Worm (Caenorhabditis elegans) whole organism, L4 larva: ENCODE results near the gene ceh-16.
A peak's percentile ranks its signal among the peaks of the same experiment; 100 is the strongest.

Source experiments
- D1046.2 ChIP-seq: fragments of 200-800 bp; sonication (Bioruptor generic); IDR thresholded peaks from 2 replicates; pipeline ENCODE4 v1.3.6; 2022; ENCODE audit warnings: missing genetic modification characterization, missing compliant biosample characterization
- F10B5.3 ChIP-seq: sonication (generic microtip); optimal IDR thresholded peaks from 2 replicates; lab custom pipeline; 2016; ENCODE audit warnings: mild to moderate bottlenecking, missing genetic modification characterization, missing compliant biosample characterization
- F26F4.8 ChIP-seq: fragments of 200-800 bp; sonication (Bioruptor generic); conservative IDR thresholded peaks from 2 replicates; pipeline ENCODE4 v1.3.6; 2022; ENCODE audit warnings: missing genetic modification characterization, missing compliant biosample characterization
- F44E2.7 ChIP-seq: fragments of 200-800 bp; sonication (Bioruptor generic); IDR thresholded peaks from 2 replicates; pipeline ENCODE4 v2.1.2; 2022; ENCODE audit warnings: missing genetic modification characterization, missing compliant biosample characterization
- F49E8.2 ChIP-seq: sonication (generic microtip); optimal IDR thresholded peaks from 2 replicates; lab custom pipeline; 2016; ENCODE audit warnings: missing compliant biosample characterization, mild to moderate bottlenecking, missing genetic modification characterization, borderline replicate concordance
- Y5F2A.4 ChIP-seq: fragments of 200-800 bp; sonication (Bioruptor generic); optimal IDR thresholded peaks from 2 replicates; lab custom pipeline; 2018; ENCODE audit warnings: mild to moderate bottlenecking, missing genetic modification characterization, missing compliant biosample characterization
- ZK546.5 ChIP-seq, 2 experiments: sonication (generic microtip); optimal IDR thresholded peaks; 2 replicates each; lab custom pipeline; 2017; ENCODE audit warnings: missing biosample characterization in 2 of 2, missing genetic modification characterization in 2 of 2
- aha-1 ChIP-seq: fragments of 150-350 bp; peaks from one replicate; lab custom pipeline; 2014; ENCODE audit warnings: missing biosample characterization, missing genetic modification characterization
- aly-2 ChIP-seq: sonication (generic microtip); optimal IDR thresholded peaks from 2 replicates; lab custom pipeline; 2018; ENCODE audit warnings: missing biosample characterization, missing genetic modification characterization
- ceh-20 ChIP-seq: fragments of 200-800 bp; sonication (Bioruptor generic); IDR thresholded peaks from 2 replicates; pipeline ENCODE4 v1.3.6; 2022; ENCODE audit warnings: missing genetic modification reagents, missing genetic modification characterization, missing compliant biosample characterization
- ctbp-1 ChIP-seq: fragments of 200-800 bp; sonication (Bioruptor generic); IDR thresholded peaks from 2 replicates; pipeline ENCODE4 v1.3.6; 2022; ENCODE audit warnings: missing genetic modification reagents, missing genetic modification characterization, missing compliant biosample characterization
- daf-12 ChIP-seq: fragments of 150-350 bp; optimal IDR thresholded peaks from 2 replicates; lab custom pipeline; 2014; ENCODE audit warnings: missing biosample characterization, missing genetic modification reagents, missing genetic modification characterization
- daf-16 ChIP-seq, 3 experiments: sonication (generic microtip); optimal IDR thresholded peaks; 2 replicates each; lab custom pipeline; 2016 to 2017; ENCODE audit warnings: missing genetic modification characterization in 3 of 3, missing genetic modification reagents in 3 of 3, mild to moderate bottlenecking in 2 of 3, missing compliant biosample characterization in 2 of 3, missing biosample characterization in 1 of 3, moderate library complexity in 1 of 3
- dmd-6 ChIP-seq: fragments of 200-800 bp; sonication (Bioruptor generic); IDR thresholded peaks from 2 replicates; pipeline ENCODE4 v1.3.6; 2022; ENCODE audit warnings: missing genetic modification reagents, missing genetic modification characterization, missing compliant biosample characterization
- dmd-8 ChIP-seq: fragments of 200-800 bp; sonication (Bioruptor generic); IDR thresholded peaks from 2 replicates; pipeline ENCODE4 v1.3.6; 2022; ENCODE audit warnings: missing genetic modification characterization, missing compliant biosample characterization
- dpl-1 ChIP-seq: fragments of 150-350 bp; optimal IDR thresholded peaks from 2 replicates; lab custom pipeline; 2014; ENCODE audit warnings: missing biosample characterization, missing genetic modification reagents, missing genetic modification characterization
- egl-43 ChIP-seq: fragments of 200-800 bp; sonication (Bioruptor generic); IDR thresholded peaks from 2 replicates; pipeline ENCODE4 v1.3.6; 2022; ENCODE audit warnings: missing genetic modification reagents, missing genetic modification characterization, missing compliant biosample characterization
- fkh-10 ChIP-seq: fragments of 150-350 bp; optimal IDR thresholded peaks from 2 replicates; lab custom pipeline; 2014; ENCODE audit warnings: missing biosample characterization, missing genetic modification reagents, missing genetic modification characterization
- fos-1 ChIP-seq: fragments of 150-350 bp; optimal IDR thresholded peaks from 2 replicates; lab custom pipeline; 2014; ENCODE audit warnings: missing biosample characterization, missing genetic modification characterization
- hif-1 ChIP-seq, 2 experiments: sonication (generic microtip); optimal IDR thresholded peaks; 2 replicates each; lab custom pipeline; 2016 to 2017; ENCODE audit warnings: missing compliant biosample characterization in 2 of 2, missing genetic modification characterization in 2 of 2, missing genetic modification reagents in 2 of 2, missing genotype in 2 of 2, mild to moderate bottlenecking in 1 of 2
- hlh-11 ChIP-seq: fragments of 200-800 bp; sonication (Bioruptor generic); optimal IDR thresholded peaks from 2 replicates; lab custom pipeline; 2018; ENCODE audit warnings: mild to moderate bottlenecking, missing genetic modification characterization, missing compliant biosample characterization
- jun-1 ChIP-seq: fragments of 150-350 bp; optimal IDR thresholded peaks from 2 replicates; lab custom pipeline; 2014; ENCODE audit warnings: missing biosample characterization, missing genetic modification reagents, missing genetic modification characterization
- lin-29 ChIP-seq: fragments of 200-800 bp; sonication (Bioruptor generic); IDR thresholded peaks from 2 replicates; pipeline ENCODE4 v1.3.6; 2022; ENCODE audit warnings: missing genetic modification reagents, missing genetic modification characterization, missing compliant biosample characterization
- madf-5 ChIP-seq, 2 experiments: fragments of 200-800 bp; sonication (Bioruptor generic); IDR thresholded peaks; 2 replicates each; pipeline ENCODE4 v1.3.6; 2022; ENCODE audit warnings: missing compliant biosample characterization in 2 of 2, missing genetic modification characterization in 2 of 2
- madf-9 ChIP-seq: fragments of 200-800 bp; sonication (Bioruptor generic); conservative IDR thresholded peaks from 2 replicates; pipeline ENCODE4 v1.3.6; 2022; ENCODE audit warnings: missing genetic modification reagents, missing genetic modification characterization, missing compliant biosample characterization
- mxl-2 ChIP-seq: fragments of 200-800 bp; sonication (Bioruptor generic); conservative IDR thresholded peaks from 2 replicates; pipeline ENCODE4 v1.3.6; 2022; ENCODE audit warnings: missing genetic modification reagents, missing genetic modification characterization, missing compliant biosample characterization
- mxl-3 ChIP-seq: fragments of 200-800 bp; sonication (Bioruptor generic); optimal IDR thresholded peaks from 2 replicates; lab custom pipeline; 2018; ENCODE audit warnings: mild to moderate bottlenecking, missing genetic modification characterization, missing compliant biosample characterization
- nhr-10 ChIP-seq: fragments of 150-350 bp; optimal IDR thresholded peaks from 2 replicates; lab custom pipeline; 2014; ENCODE audit warnings: missing biosample characterization, missing genetic modification characterization
- nhr-111 ChIP-seq: fragments of 200-800 bp; sonication (Bioruptor generic); optimal IDR thresholded peaks from 2 replicates; lab custom pipeline; 2018; ENCODE audit warnings: mild to moderate bottlenecking, missing genetic modification characterization, missing compliant biosample characterization
- nhr-237 ChIP-seq: sonication (generic microtip); optimal IDR thresholded peaks from 2 replicates; lab custom pipeline; 2017; ENCODE audit warnings: missing biosample characterization, missing genetic modification characterization
- nhr-25 ChIP-seq: sonication (generic microtip); optimal IDR thresholded peaks from 2 replicates; lab custom pipeline; 2017; ENCODE audit warnings: missing genetic modification characterization, mild to moderate bottlenecking, missing compliant biosample characterization, antibody characterized with exemption, moderate library complexity, borderline replicate concordance; ENCODE audit not compliant: insufficient read depth
- nhr-28 ChIP-seq: fragments of 150-350 bp; optimal IDR thresholded peaks from 2 replicates; lab custom pipeline; 2014; ENCODE audit warnings: missing biosample characterization, missing genetic modification characterization
- nhr-41 ChIP-seq: fragments of 200-800 bp; sonication (Bioruptor generic); IDR thresholded peaks from 2 replicates; pipeline ENCODE4 v1.3.6; 2022; ENCODE audit warnings: missing genetic modification reagents, missing genetic modification characterization, missing compliant biosample characterization
- php-3 ChIP-seq: fragments of 200-800 bp; sonication (Bioruptor generic); IDR thresholded peaks from 2 replicates; pipeline ENCODE4 v1.3.6; 2022; ENCODE audit warnings: missing genetic modification reagents, missing genetic modification characterization, missing compliant biosample characterization
- pqm-1 ChIP-seq: sonication (generic microtip); optimal IDR thresholded peaks from 2 replicates; lab custom pipeline; 2017; ENCODE audit warnings: missing biosample characterization, missing genetic modification characterization
- saeg-2 ChIP-seq: fragments of 200-800 bp; sonication (Bioruptor generic); IDR thresholded peaks from 2 replicates; pipeline ENCODE4 v1.3.6; 2022; ENCODE audit warnings: missing genetic modification reagents, missing genetic modification characterization, missing compliant biosample characterization
- sdz-12 ChIP-seq: fragments of 200-800 bp; sonication (Bioruptor generic); optimal IDR thresholded peaks from 2 replicates; lab custom pipeline; 2018; ENCODE audit warnings: mild to moderate bottlenecking, missing genetic modification characterization, missing compliant biosample characterization
- snpc-4 ChIP-seq: fragments of 150-350 bp; optimal IDR thresholded peaks from 2 replicates; lab custom pipeline; 2014; ENCODE audit warnings: missing biosample characterization, missing genetic modification characterization
- spr-3 ChIP-seq: fragments of 200-800 bp; sonication (Bioruptor generic); optimal IDR thresholded peaks from 2 replicates; lab custom pipeline; 2018; ENCODE audit warnings: mild to moderate bottlenecking, missing genetic modification characterization, missing compliant biosample characterization
- unc-62 ChIP-seq, 3 experiments: fragments of 150-350 bp in 1 of 3; sonication (generic microtip); optimal IDR thresholded peaks in 2 of 3; peaks in 1 of 3; 1 replicate in 1 of 3; 2 replicates in 2 of 3; lab custom pipeline; 2014 to 2017; ENCODE audit warnings: missing biosample characterization in 3 of 3, missing genetic modification characterization in 3 of 3, missing genetic modification reagents in 3 of 3, missing genotype in 1 of 3
- ztf-7 ChIP-seq: fragments of 150-350 bp; optimal IDR thresholded peaks from 2 replicates; lab custom pipeline; 2014; ENCODE audit warnings: missing biosample characterization, missing genetic modification characterization

ceh-16 gene

DNA sequence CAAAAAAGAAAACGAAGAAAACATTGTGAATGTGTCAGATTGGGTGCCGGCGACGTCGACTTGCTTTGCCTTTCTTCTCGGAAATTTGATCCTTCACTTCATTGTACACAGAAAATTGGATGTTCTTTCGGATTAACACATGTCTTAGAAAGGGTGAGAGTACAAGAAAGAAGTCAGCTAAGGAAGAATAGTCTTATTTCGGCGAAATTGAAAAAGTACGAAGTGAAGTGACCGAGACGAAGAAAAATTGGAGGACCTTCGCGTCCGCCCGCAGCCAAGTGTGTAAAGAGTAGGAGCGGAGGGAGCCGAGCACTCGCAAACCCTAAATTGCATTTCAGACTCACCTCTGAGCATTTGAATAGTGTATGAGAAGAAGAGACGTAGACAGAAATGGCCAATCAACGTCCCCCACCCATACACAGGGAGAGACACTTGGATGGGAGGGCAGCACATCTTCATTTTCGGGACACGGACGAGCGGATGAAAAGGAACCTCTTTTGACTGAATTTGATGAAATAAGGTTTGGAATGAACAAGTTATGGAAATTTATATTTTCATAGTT lies 33.9 kb upstream of the ceh-16 start, which contains the start of gene glr-1:
Gene glr-1, minus strand, starts transcription at position 51 of the 562 bp plus-strand sequence.
- TF ChIP-seq aha-1, result peak; percentile 91
- peak; percentile 92 for TF ChIP-seq fkh-10
- no peak for TF ChIP-seq F26F4.8 (GFP tag; lab: Robert Waterston, UW)
- 0 out of 2 replicates have a peak, but pooled peaks have one; percentile 25 for TF ChIP-seq ctbp-1 (GFP tag; lab: Robert Waterston, UW)
- TF ChIP-seq snpc-4 (tag; lab: Kevin White, UChicago), result no peak

DNA sequence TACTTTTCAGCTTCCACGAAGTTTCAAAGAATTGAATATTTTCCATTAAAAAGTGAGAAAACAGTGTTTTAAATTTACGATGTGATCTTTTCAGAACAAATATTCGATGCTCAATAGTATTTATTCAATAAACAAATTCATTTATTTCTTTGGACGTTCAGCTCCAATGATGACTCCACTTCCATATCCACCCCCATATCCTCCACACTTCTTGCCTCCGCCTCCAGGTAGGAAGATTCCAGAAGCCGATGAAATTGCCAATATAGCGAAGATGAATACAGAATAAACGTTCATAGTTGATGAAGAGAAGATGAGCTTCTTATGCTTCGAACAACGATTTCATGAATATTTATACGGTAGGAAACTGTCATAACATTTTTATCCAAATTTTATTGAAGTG lies 33.3 kb upstream of the ceh-16 start, which contains the start of gene fip-3:
Gene fip-3, minus strand, starts transcription at position 294 of the 400 bp plus-strand sequence.
- TF ChIP-seq unc-62 (GFP tag; optimal IDR thresholded peaks at IDR 0.05 in 1 of 2; lab: Kevin White, UChicago), result peak in 1 of 2 experiments; percentile 94
- no peak for TF ChIP-seq unc-62 (tag; optimal IDR thresholded peaks at IDR 0.05; lab: Kevin White, UChicago)
- TF ChIP-seq php-3 (GFP tag; lab: Robert Waterston, UW), result no peak

DNA sequence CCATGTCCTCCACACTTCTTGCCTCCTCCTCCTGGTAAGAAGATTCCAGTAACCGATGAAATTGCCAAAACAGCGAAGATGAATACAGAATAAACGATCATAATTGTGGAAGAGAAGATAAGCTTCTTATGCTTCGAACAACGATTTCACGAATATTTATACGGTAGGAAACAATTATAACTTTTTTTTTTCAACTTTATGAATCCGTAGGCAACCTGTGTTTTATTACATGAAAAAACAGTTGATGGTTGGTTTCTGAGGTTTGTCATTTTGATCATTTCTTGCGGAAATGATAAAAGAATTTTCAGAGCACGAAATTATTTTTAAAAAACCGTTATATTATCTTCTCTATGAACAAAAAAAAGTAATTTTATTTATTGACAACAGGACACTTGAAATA lies 31.7 kb upstream of the ceh-16 start, which contains the start of gene fipr-16:
Gene fipr-16, minus strand, starts transcription at position 101 of the 400 bp plus-strand sequence.
- TF ChIP-seq nhr-25 (no peak), madf-9 (GFP tag; lab: Robert Waterston, UW) (no peak), daf-12 (tag; lab: Kevin White, UChicago) (no peak), ceh-20 (GFP tag; lab: Robert Waterston, UW) (no peak), ctbp-1 (GFP tag; lab: Robert Waterston, UW) (no peak), dpl-1 (GFP tag; lab: Kevin White, UChicago) (no peak), madf-5 (GFP tag; IDR thresholded peaks at IDR 0.05; lab: Robert Waterston, UW) (no peak), spr-3 (GFP tag; lab: Kevin White, UChicago) (no peak), fos-1 (tag; lab: Kevin White, UChicago) (no peak), nhr-111 (no peak), mxl-3 (GFP tag; lab: Kevin White, UChicago) (no peak), fkh-10 (no peak), ztf-7 (tag; lab: Kevin White, UChicago) (no peak), nhr-41 (no peak), egl-43 (no peak), lin-29 (no peak)

DNA sequence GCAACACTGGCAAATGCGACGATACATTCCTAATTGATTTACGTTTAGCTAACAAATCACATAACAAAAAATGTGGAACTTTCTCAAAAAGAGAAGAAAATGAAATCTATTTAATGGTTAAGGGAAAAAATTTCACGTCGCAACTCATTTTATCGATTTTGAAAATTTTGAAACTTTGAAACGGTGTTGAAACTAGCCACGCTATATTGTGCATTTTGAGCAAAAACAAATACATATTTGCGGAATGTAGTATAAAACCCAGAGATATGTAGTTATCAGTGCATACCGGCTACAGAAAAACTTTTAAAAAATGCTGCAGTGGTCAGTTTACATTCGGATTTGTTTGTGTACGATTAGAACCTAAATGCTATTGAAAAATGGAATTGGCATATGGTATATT lies 28.9 kb upstream of the ceh-16 start, which contains the start of gene C06E1.7:
Gene C06E1.7, minus strand, starts transcription at position 101 of the 400 bp plus-strand sequence.
- TF ChIP-seq pqm-1 (tag; lab: Kevin White, UChicago) (no peak), ZK546.5 (tag; optimal IDR thresholded peaks at IDR 0.05; lab: Kevin White, UChicago) (no peak), sdz-12 (no peak)

DNA sequence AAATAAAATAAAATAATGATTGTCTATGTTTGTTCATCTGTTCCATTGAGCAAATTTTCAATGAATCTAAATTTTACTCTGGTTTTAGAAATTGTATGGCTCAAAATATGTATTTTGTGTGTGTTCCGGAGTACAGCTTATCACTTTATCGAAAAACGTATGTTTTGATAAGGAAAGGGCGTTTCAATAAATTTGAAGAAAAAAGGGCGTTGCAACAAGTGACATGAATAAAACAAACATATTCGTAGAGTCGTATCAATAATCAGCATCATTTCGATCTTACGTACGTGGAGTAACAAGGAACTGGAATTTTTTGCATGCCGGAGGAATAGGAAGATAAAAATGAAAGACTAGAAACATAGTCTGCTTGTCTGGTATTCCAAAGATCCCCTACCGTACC lies 28.4 kb upstream of the ceh-16 start:
- no peak for TF ChIP-seq F44E2.7 (GFP tag; lab: Robert Waterston, UW)
- TF ChIP-seq nhr-28 (tag; lab: Kevin White, UChicago), result peak; percentile 90
- TF ChIP-seq F49E8.2 (tag; lab: Kevin White, UChicago), result no peak
- no peak for TF ChIP-seq aly-2 (tag; lab: Kevin White, UChicago)
- no peak for TF ChIP-seq daf-16 (GFP tag; optimal IDR thresholded peaks at IDR 0.05; lab: Kevin White, UChicago)
- peak; percentile 35 for TF ChIP-seq daf-16 (tag; optimal IDR thresholded peaks at IDR 0.05; lab: Kevin White, UChicago)
- peak; percentile 52 for TF ChIP-seq hlh-11
- no peak for TF ChIP-seq mxl-2 (GFP tag; lab: Robert Waterston, UW)
- TF ChIP-seq dpl-1 (GFP tag; lab: Kevin White, UChicago), result no peak
- no peak for TF ChIP-seq nhr-237 (tag; lab: Kevin White, UChicago)
- TF ChIP-seq dmd-8, result no peak
- no peak for TF ChIP-seq jun-1 (tag; lab: Kevin White, UChicago)
- TF ChIP-seq ceh-20 (GFP tag; lab: Robert Waterston, UW), result no peak
- peak; percentile 96 for TF ChIP-seq pqm-1 (tag; lab: Kevin White, UChicago)
- TF ChIP-seq saeg-2 (GFP tag; lab: Robert Waterston, UW), result no peak
- no peak for TF ChIP-seq nhr-111
- TF ChIP-seq mxl-3 (GFP tag; lab: Kevin White, UChicago), result no peak
- TF ChIP-seq dmd-6 (GFP tag; lab: Robert Waterston, UW), result peak; percentile 59; the same call in 1 of the 2 replicates
- no peak for TF ChIP-seq nhr-10 (tag; lab: Kevin White, UChicago)
- TF ChIP-seq egl-43, result no peak
- TF ChIP-seq Y5F2A.4 (GFP tag; lab: Kevin White, UChicago), result no peak
- TF ChIP-seq hif-1 (tag; optimal IDR thresholded peaks at IDR 0.05; lab: Kevin White, UChicago), result no peak
- TF ChIP-seq madf-9 (GFP tag; lab: Robert Waterston, UW), result no peak
- no peak for TF ChIP-seq daf-12 (tag; lab: Kevin White, UChicago)
- no peak for TF ChIP-seq F10B5.3 (tag; lab: Kevin White, UChicago)
- peak; percentile 89 for TF ChIP-seq aha-1
- no peak for TF ChIP-seq D1046.2 (GFP tag; lab: Robert Waterston, UW)
